Worm (Caenorhabditis elegans): ENCODE data around the gene ZK666.4.

DNA sequence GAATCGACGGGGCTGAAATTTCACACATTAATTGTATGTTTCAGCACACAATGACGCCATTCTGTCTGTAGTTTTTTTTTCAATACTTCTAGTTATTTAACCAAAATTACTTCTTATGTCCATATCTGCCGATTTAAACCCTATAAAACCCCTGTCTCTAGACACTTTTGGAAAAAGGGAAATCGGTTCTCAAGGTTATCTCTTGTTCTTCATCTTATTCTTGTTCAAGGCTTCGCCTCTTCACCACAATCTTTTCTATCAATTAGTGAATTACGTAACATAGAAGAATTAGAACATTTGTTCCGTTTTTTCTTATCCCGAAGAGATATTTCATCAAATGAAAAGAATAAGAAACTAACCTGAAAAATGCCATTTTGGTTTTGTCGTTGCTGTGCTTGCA, 23.6 kb downstream of the ZK666.4 start:
- no peak for TF ChIP-seq alr-1 (tag; optimal IDR thresholded peaks at IDR 0.05; ENCODE audit: borderline replicate concordance)
- no peak for TF ChIP-seq isw-1 (GFP tag; IDR thresholded peaks at IDR 0.05)
- no peak for TF ChIP-seq F16B12.6 (tag; optimal IDR thresholded peaks at IDR 0.05)
- no peak for TF ChIP-seq nhr-77 (tag; optimal IDR thresholded peaks at IDR 0.05)
- no peak for TF ChIP-seq efl-1 (optimal IDR thresholded peaks at IDR 0.05)
- TF ChIP-seq efl-1 (GFP tag; optimal IDR thresholded peaks at IDR 0.05 in 1 of 2), result no peak
